Fruit fly (Drosophila melanogaster): ENCODE measurements around the gene CG14275.
A peak's percentile ranks its signal among the peaks of the same experiment; 100 is the strongest.

The CG14275 gene

dm6 chr2L:8300220-8301167 lies 26.8 kb upstream of the CG14275 start, which contains the start of gene Btk (continued):
- TF ChIP-seq grn (GFP tag; optimal IDR thresholded peaks at IDR 0.05) (no peak), Adf1 (GFP tag; IDR thresholded peaks at IDR 0.05) (no peak), chinmo (GFP tag; IDR thresholded peaks at IDR 0.05; ENCODE audit: partially characterized antibody) (peak; percentile 89; the same call in 3 of the 4 replicates), D (optimal IDR thresholded peaks at IDR 0.05) (peak; percentile 96), D (GFP tag; optimal IDR thresholded peaks at IDR 0.05) (no peak), CG10321 (GFP tag; IDR thresholded peaks at IDR 0.05) (peak; percentile 22; the same call in 1 of the 2 replicates), zfh1 (GFP tag; IDR thresholded peaks at IDR 0.05) (no peak), rib (GFP tag; IDR thresholded peaks at IDR 0.05) (no peak), BEAF-32 (GFP tag; optimal IDR thresholded peaks at IDR 0.05) (peak; percentile 11), Blimp-1 (GFP tag; optimal IDR thresholded peaks at IDR 0.05) (peak; percentile 49), unpg (GFP tag; optimal IDR thresholded peaks at IDR 0.05) (peak; percentile 4), HLH4C (GFP tag; IDR thresholded peaks at IDR 0.05; ENCODE audit: partially characterized antibody) (0 out of 3 replicates have a peak, but pooled peaks have one; percentile 36), CG9797 (GFP tag; optimal IDR thresholded peaks at IDR 0.05) (peak; percentile 82), Hr78 (GFP tag; optimal IDR thresholded peaks at IDR 0.05) (peak in 1 of 2 experiments; percentile 96), CG9727 (GFP tag; optimal IDR thresholded peaks at IDR 0.05) (peak; percentile 46), sens (GFP tag) (peak; percentile 77), CG14860 (GFP tag; IDR thresholded peaks at IDR 0.05; ENCODE audit: partially characterized antibody) (0 out of 3 replicates have a peak, but pooled peaks have one; percentile 26), insv (GFP tag; optimal IDR thresholded peaks at IDR 0.05) (peak; percentile 92 to 99), HHEX (GFP tag; optimal IDR thresholded peaks at IDR 0.05) (peak; percentile 0), CoRest (tag; optimal IDR thresholded peaks at IDR 0.05) (peak; percentile 27), E2f2 (GFP tag; IDR thresholded peaks at IDR 0.05) (peak; percentile 90), CG1603 (tag; optimal IDR thresholded peaks at IDR 0.05) (peak; percentile 37), Ets65A (GFP tag) (peak; percentile 40), CG8359 (GFP tag; optimal IDR thresholded peaks at IDR 0.05; ENCODE audit: borderline replicate concordance) (no peak), CG17829 (tag; optimal IDR thresholded peaks at IDR 0.05) (no peak), CG17186 (GFP tag; optimal IDR thresholded peaks at IDR 0.05) (peak; percentile 14), CG2116 (GFP tag; optimal IDR thresholded peaks at IDR 0.05) (peak; percentile 18), B-H1 (GFP tag; IDR thresholded peaks at IDR 0.05) (no peak), vvl (GFP tag; IDR thresholded peaks at IDR 0.05) (peak; percentile 68; the same call in 1 of the 2 replicates)

DNA sequence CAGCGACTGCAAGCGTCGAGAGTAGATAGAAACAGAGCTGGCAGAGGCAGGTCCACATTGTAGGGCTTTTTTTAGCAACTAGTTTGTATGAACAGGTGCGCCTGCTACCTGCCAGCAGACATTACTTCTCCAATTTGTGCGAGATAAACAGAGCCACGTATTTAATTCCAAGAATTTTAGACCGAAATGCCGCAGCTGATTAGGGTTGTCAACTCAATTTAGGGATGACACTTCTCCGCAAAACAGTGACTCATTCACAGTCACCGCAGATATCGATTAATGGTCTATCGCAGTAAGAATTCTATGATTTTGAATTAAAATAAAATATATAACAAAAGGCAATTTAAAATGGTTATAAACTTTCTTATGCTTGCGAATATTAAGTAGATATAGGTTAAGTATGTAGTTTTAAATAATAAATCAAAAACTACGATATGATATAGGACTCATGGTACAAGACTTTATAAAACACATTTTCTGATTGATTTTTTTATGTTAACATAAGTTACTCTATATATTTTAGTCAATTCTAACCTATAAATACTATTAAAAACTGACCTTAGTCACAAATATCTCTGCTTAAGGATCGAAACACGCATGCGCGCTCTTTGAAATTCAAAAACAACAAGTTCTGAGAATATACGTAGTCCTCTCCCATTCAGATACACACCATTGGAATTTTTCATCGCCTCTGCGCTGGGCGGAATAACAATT lies 24.3 kb upstream of the CG14275 start, which contains the start of the genes wol and Scgalpha:
Gene wol (minus strand): TSS at position 220 of the 714 bp plus-strand sequence.
Gene Scgalpha (plus strand): TSS at position 664 of the 714 bp plus-strand sequence.
- no peak for TF ChIP-seq CG1529 (GFP tag; optimal IDR thresholded peaks at IDR 0.05)
- no peak for TF ChIP-seq Pdp1 (GFP tag; optimal IDR thresholded peaks at IDR 0.05)
- no peak for TF ChIP-seq CG9876 (GFP tag; optimal IDR thresholded peaks at IDR 0.05)
- no peak for TF ChIP-seq CG17912 (GFP tag; optimal IDR thresholded peaks at IDR 0.05)
- TF ChIP-seq CG2116 (GFP tag; optimal IDR thresholded peaks at IDR 0.05): peak; percentile 57
- TF ChIP-seq Dad (GFP tag; optimal IDR thresholded peaks at IDR 0.05): no peak
- peak; percentile 16 for TF ChIP-seq HmgZ (tag; optimal IDR thresholded peaks at IDR 0.05)
- TF ChIP-seq Dref (GFP tag; IDR thresholded peaks at IDR 0.05): peak; percentile 84
- peak; percentile 60 for TF ChIP-seq Scr (GFP tag; IDR thresholded peaks at IDR 0.05; ENCODE audit: partially characterized antibody)
- TF ChIP-seq Med (GFP tag): peak; percentile 40
- TF ChIP-seq CG12071 (GFP tag; optimal IDR thresholded peaks at IDR 0.05): no peak
- peak; percentile 52 for TF ChIP-seq CG12659 (GFP tag; optimal IDR thresholded peaks at IDR 0.05)
- peak; percentile 15 for TF ChIP-seq CG13775 (GFP tag; optimal IDR thresholded peaks at IDR 0.05)
- no peak for TF ChIP-seq az2 (GFP tag; optimal IDR thresholded peaks at IDR 0.05)
- TF ChIP-seq unc-4 (GFP tag; IDR thresholded peaks at IDR 0.05; ENCODE audit: partially characterized antibody): peak; percentile 51
- peak; percentile 52; the same call in 2 of the 3 replicates for TF ChIP-seq Doc3 (GFP tag; IDR thresholded peaks at IDR 0.05; ENCODE audit: partially characterized antibody)
- TF ChIP-seq CG6272 (GFP tag; IDR thresholded peaks at IDR 0.05): no peak
- no peak for TF ChIP-seq ken (GFP tag; IDR thresholded peaks at IDR 0.05)
- TF ChIP-seq MBD-R2 (GFP tag; IDR thresholded peaks at IDR 0.05): peak; percentile 77

Data from whole organism, embryonic.